Worm (Caenorhabditis elegans) whole organism, early embryonic: ENCODE data around the gene ZK228.1.

ENCODE experiments used
- B0310.2 ChIP-seq: sonication (generic microtip); optimal IDR thresholded peaks from 2 replicates; lab custom pipeline; 2016; ENCODE audit warnings: mild to moderate bottlenecking, missing genetic modification characterization, missing compliant biosample characterization
- F13C5.2 ChIP-seq: sonication (generic microtip); optimal IDR thresholded peaks from 2 replicates; lab custom pipeline; 2017; ENCODE audit warnings: mild to moderate bottlenecking, missing genetic modification characterization, inconsistent platforms, missing compliant biosample characterization
- ama-1 ChIP-seq: fragments of 150-350 bp; optimal IDR thresholded peaks from 2 replicates; lab custom pipeline; 2014
- ceh-13 ChIP-seq: fragments of 200-800 bp; sonication (Bioruptor generic); optimal IDR thresholded peaks from 2 replicates; lab custom pipeline; 2018; ENCODE audit warnings: mild to moderate bottlenecking, missing genetic modification characterization, missing compliant biosample characterization
- ceh-36 ChIP-seq: sonication (generic microtip); optimal IDR thresholded peaks from 2 replicates; lab custom pipeline; 2016; ENCODE audit warnings: missing genetic modification characterization, inconsistent platforms, missing compliant biosample characterization
- ets-7 ChIP-seq: sonication (generic microtip); optimal IDR thresholded peaks from 2 replicates; lab custom pipeline; 2016; ENCODE audit warnings: missing genotype, missing genetic modification characterization, missing compliant biosample characterization
- flt-1 ChIP-seq: fragments of 200-800 bp; sonication (Bioruptor generic); IDR thresholded peaks from 2 replicates; pipeline ENCODE4 v1.3.6; 2022; ENCODE audit warnings: missing genetic modification characterization, missing compliant biosample characterization
- hmbx-1 ChIP-seq: sonication (generic microtip); optimal IDR thresholded peaks from 2 replicates; lab custom pipeline; 2016; ENCODE audit warnings: mild to moderate bottlenecking, missing genetic modification characterization, missing compliant biosample characterization
- hmg-4 ChIP-seq: fragments of 200-800 bp; sonication (Bioruptor generic); optimal IDR thresholded peaks from 2 replicates; lab custom pipeline; 2018; ENCODE audit warnings: mild to moderate bottlenecking, missing genetic modification characterization, missing compliant biosample characterization
- hnd-1 ChIP-seq: sonication (generic microtip); optimal IDR thresholded peaks from 2 replicates; lab custom pipeline; 2016; ENCODE audit warnings: missing genetic modification characterization, missing compliant biosample characterization
- pes-1 ChIP-seq: fragments of 200-800 bp; sonication (Bioruptor generic); IDR thresholded peaks from 2 replicates; pipeline ENCODE4 v1.3.6; 2022; ENCODE audit warnings: missing genetic modification reagents, missing genetic modification characterization, missing compliant biosample characterization
- scrt-1 ChIP-seq: fragments of 200-800 bp; sonication (Bioruptor generic); IDR thresholded peaks from 2 replicates; pipeline ENCODE4 v1.3.6; 2022; ENCODE audit warnings: missing genetic modification characterization, missing compliant biosample characterization
- tbx-11 ChIP-seq: fragments of 200-800 bp; sonication (Bioruptor generic); IDR thresholded peaks from 2 replicates; pipeline ENCODE4 v1.3.6; 2022; ENCODE audit warnings: missing genetic modification characterization, missing compliant biosample characterization
- tbx-37 ChIP-seq: fragments of 200-800 bp; sonication (Bioruptor generic); conservative IDR thresholded peaks from 2 replicates; pipeline ENCODE4 v1.3.6; 2022; ENCODE audit warnings: missing genetic modification reagents, missing genetic modification characterization, missing compliant biosample characterization
- tra-4 ChIP-seq: sonication (generic microtip); optimal IDR thresholded peaks from 2 replicates; lab custom pipeline; 2017; ENCODE audit warnings: missing genetic modification characterization, missing compliant biosample characterization

ZK228.1 gene

DNA sequence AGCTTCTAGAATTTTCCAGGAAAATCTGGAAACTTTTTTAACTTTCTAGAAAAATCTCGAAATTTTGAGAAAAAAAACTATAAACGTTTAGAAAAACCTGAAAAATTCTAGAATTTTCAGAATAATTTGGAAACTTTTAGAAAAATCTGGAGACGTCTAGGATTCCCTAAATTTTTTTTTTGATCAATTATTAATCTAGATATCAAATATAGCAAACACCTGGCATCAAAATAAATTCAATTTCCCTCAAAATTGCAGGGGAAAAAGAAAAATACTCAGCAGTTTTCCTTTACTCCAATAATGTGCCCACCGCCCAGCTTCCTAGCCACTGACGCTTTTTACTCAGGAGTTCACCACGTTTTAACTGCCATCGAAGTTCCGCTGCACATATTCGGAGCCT, 30.0 kb downstream of the ZK228.1 start, which contains the start of gene srh-181:
Gene srh-181 (plus strand): TSS at position 301 of the 400 bp plus-strand sequence.
- TF ChIP-seq pes-1 (GFP tag; lab: Robert Waterston, UW) = no peak
- TF ChIP-seq hmg-4 (GFP tag; lab: Kevin White, UChicago) = no peak
- no peak for TF ChIP-seq flt-1 (GFP tag; lab: Robert Waterston, UW)
- TF ChIP-seq F13C5.2 (tag; lab: Kevin White, UChicago) = no peak
- TF ChIP-seq tbx-11 = no peak
- no peak for TF ChIP-seq scrt-1 (GFP tag; lab: Robert Waterston, UW)
- TF ChIP-seq tra-4 = no peak

DNA sequence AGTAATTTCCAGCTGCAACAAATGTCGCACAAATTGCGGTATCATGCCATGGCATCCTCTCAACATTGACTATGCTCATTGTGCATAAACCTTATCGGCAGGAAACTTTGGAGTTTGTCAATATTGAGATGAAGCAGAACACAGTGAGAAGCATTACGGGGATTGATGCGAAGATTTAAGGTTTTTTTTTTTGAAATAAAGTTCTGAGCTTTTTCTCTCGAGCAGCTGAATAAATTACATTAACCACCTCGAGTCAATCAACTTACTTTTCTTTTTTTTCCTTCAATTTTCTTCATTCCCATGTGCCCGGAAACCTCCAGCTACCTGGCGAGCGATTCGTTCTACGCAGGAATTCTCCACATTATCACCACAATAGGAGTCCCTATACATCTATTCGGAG, 31.9 kb downstream of the ZK228.1 start, which contains the start of gene srh-179:
Gene srh-179 (plus strand): TSS at position 301 of the 400 bp plus-strand sequence.
- no peak for TF ChIP-seq ama-1 (lab: Kevin White, UChicago)
- no peak for TF ChIP-seq hnd-1
- no peak for TF ChIP-seq hmbx-1 (tag; lab: Kevin White, UChicago)
- TF ChIP-seq ets-7 = no peak
- TF ChIP-seq tbx-37 = no peak
- TF ChIP-seq scrt-1 (GFP tag; lab: Robert Waterston, UW) = no peak

DNA sequence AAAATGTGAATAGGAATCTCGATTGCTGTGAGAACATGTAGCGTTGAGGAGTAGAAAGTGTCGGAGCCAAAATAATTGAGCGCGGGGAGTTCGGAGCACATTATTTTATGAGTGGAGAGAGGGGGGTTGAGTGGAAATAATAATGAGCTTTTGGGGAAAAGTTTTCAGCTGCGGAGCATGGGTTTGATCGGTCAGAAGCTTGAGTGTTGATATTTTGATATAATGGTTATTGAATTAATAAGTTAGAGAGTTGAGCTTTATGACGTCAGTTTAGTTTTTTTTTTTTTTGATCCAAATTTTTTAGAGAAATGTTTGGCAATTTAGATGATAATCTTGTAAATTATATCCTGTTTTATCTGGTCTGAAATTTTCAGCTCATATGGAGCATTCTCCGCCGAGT, 36.0 kb downstream of the ZK228.1 start, which contains the start of gene srh-178:
Gene srh-178 (minus strand): TSS at position 101 of the 400 bp plus-strand sequence.
- no peak for TF ChIP-seq ceh-36 (tag; lab: Kevin White, UChicago)

DNA sequence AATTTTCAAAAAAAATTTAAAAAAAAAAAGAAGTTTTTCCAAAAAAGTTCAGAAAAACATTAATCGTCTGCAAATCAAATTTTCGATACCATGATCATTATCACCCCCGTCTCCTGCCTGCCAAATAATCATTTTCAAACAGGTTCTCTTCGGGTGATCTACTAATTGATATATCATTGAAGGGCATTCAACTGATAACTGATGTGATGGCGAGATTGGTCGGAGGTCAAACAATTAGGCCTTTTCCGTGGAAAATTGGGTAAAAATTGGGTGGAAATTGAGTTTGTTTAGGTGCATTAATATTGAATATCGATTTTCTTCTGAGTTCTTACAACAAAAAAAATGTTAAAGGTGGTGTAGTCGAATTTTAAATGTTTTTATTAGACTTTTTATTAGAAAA, 42.9 kb downstream of the ZK228.1 start, which contains the start of gene Y51A2D.18:
Gene Y51A2D.18 (minus strand): TSS at position 101 of the 400 bp plus-strand sequence.
- TF ChIP-seq ceh-13 (GFP tag; lab: Kevin White, UChicago) (no peak), ets-7 (no peak)

DNA sequence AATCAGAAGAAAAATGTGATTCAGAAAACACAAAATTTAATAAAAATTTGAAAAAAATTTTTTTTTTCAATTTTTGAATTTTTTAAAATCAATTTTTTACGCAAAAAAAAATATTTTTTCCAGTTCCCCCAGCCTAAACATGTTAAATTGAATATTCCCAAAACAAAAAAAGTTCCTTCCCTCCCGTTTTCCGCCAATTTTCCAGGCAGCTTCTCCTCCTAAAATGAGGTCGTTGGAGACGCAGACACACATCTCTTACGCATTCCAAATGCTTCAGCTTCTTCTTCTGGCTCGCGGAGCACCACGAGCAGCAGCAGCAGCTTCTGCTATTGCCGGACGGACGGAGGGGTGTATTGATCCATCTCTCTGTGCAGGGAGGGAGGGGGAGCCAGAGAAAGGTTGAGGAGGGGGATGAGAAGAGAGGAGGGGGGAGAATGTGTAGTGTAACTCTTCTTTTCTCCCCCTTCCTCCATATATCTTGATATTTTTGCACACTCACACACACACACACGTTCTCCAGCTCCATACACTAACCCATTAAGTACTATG, 46.1 kb downstream of the ZK228.1 start:
- no peak for TF ChIP-seq B0310.2 (tag; lab: Kevin White, UChicago)
- no peak for TF ChIP-seq hmbx-1 (tag; lab: Kevin White, UChicago)
- TF ChIP-seq pes-1 (GFP tag; lab: Robert Waterston, UW) = no peak
- no peak for TF ChIP-seq scrt-1 (GFP tag; lab: Robert Waterston, UW)
- no peak for TF ChIP-seq ets-7
- no peak for TF ChIP-seq ceh-36 (tag; lab: Kevin White, UChicago)
- TF ChIP-seq F13C5.2 (tag; lab: Kevin White, UChicago) = peak; percentile 58
- peak; percentile 33 for TF ChIP-seq hmg-4 (GFP tag; lab: Kevin White, UChicago)
- no peak for TF ChIP-seq tbx-37

DNA sequence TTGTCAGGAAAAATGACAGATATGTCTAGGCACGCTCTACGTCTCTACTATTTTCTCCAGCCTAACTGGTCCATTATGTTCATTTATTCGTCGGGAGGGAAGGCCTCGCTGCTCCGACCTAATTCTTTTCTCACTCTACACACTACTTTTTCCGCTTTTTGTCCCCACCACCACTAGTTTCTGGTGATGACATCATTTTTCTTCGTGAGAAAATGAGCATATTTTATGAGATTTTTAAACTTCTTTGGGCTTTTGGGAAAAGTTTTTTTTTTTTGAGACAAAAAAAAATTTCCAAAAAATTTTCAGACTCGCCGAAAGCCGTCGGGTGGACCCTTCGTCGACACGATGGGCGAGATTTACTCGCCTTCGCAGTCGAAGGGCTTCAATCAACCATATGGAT, 47.7 kb downstream of the ZK228.1 start, which contains the start of gene slo-1:
Gene slo-1 (plus strand): TSS at position 301 of the 400 bp plus-strand sequence.
- TF ChIP-seq hmbx-1 (tag; lab: Kevin White, UChicago) (no peak), ama-1 (lab: Kevin White, UChicago) (no peak), B0310.2 (tag; lab: Kevin White, UChicago) (no peak), ceh-13 (GFP tag; lab: Kevin White, UChicago) (no peak), ceh-36 (tag; lab: Kevin White, UChicago) (no peak), ets-7 (no peak), tbx-11 (no peak), scrt-1 (GFP tag; lab: Robert Waterston, UW) (no peak), F13C5.2 (tag; lab: Kevin White, UChicago) (no peak), tra-4 (no peak)
